Fruit fly (Drosophila melanogaster) whole organism: ENCODE data around the gene Prx4.

Experiments used
- CG8478 ChIP-seq: fragments of >200 bp; optimal IDR thresholded peaks from 2 replicates; lab custom pipeline; 2018; ENCODE audit warnings: inconsistent platforms
- psq ChIP-seq: fragments of >200 bp; optimal IDR thresholded peaks from 2 replicates; lab custom pipeline; 2017
- usp ChIP-seq: fragments of >200 bp; optimal IDR thresholded peaks from 2 replicates; lab custom pipeline; 2017; ENCODE audit warnings: missing biosample characterization, missing genetic modification characterization, mixed read lengths

dm6 chr3L:3052110-3052871 is 10.1 kb downstream of the Prx4 start, which contains the start of gene CG1271:
- TF ChIP-seq psq (no peak), usp (no peak), CG8478 (lab: Kevin White, UChicago) (no peak)
